Worm (Caenorhabditis elegans) whole organism, L1 larva: Measurements from ENCODE around the gene C54C6.5.
A peak's percentile ranks its signal among the peaks of the same experiment; 100 is the strongest.

Experiments
- C04F5.9 ChIP-seq: sonication (generic microtip); optimal IDR thresholded peaks from 2 replicates; lab custom pipeline; 2016; ENCODE audit warnings: missing genetic modification characterization, missing compliant biosample characterization
- C16A3.4 ChIP-seq: fragments of 150-350 bp; optimal IDR thresholded peaks from 2 replicates; lab custom pipeline; 2014; ENCODE audit warnings: missing biosample characterization, missing genetic modification characterization
- C34B4.2 ChIP-seq: sonication (generic microtip); optimal IDR thresholded peaks from 2 replicates; lab custom pipeline; 2017; ENCODE audit warnings: mild to moderate bottlenecking, missing genetic modification characterization, missing compliant biosample characterization
- F16B12.6 ChIP-seq: fragments of 150-350 bp; optimal IDR thresholded peaks from 2 replicates; lab custom pipeline; 2014; ENCODE audit warnings: missing biosample characterization, missing genetic modification characterization
- Y116A8C.19 ChIP-seq: sonication (generic microtip); optimal IDR thresholded peaks from 2 replicates; lab custom pipeline; 2016; ENCODE audit warnings: missing compliant biosample characterization, missing genetic modification characterization, borderline replicate concordance
- aha-1 ChIP-seq: fragments of 150-350 bp; optimal IDR thresholded peaks from 2 replicates; lab custom pipeline; 2014; ENCODE audit warnings: missing biosample characterization, missing genetic modification characterization
- ama-1 ChIP-seq: fragments of 150-350 bp; optimal IDR thresholded peaks from 2 replicates; lab custom pipeline; 2014
- blmp-1 ChIP-seq: fragments of 150-350 bp; optimal IDR thresholded peaks from 2 replicates; lab custom pipeline; 2014; ENCODE audit warnings: missing biosample characterization, missing genetic modification characterization
- ceh-63 ChIP-seq: fragments of 200-800 bp; sonication (Bioruptor generic); optimal IDR thresholded peaks from 2 replicates; lab custom pipeline; 2018; ENCODE audit warnings: mild to moderate bottlenecking, missing genetic modification characterization, missing compliant biosample characterization
- ceh-88 ChIP-seq: fragments of 200-800 bp; sonication (Bioruptor generic); IDR thresholded peaks from 2 replicates; pipeline ENCODE4 v1.3.6; 2022; ENCODE audit warnings: missing genetic modification characterization, missing compliant biosample characterization
- ceh-90 ChIP-seq: sonication (generic microtip); optimal IDR thresholded peaks from 2 replicates; lab custom pipeline; 2016; ENCODE audit warnings: missing genetic modification characterization, missing compliant biosample characterization
- ces-1 ChIP-seq: fragments of 150-350 bp; optimal IDR thresholded peaks from 2 replicates; lab custom pipeline; 2014; ENCODE audit warnings: missing biosample characterization, missing genetic modification reagents, missing genetic modification characterization
- efl-1 ChIP-seq, 4 experiments: fragments of 150-350 bp; optimal IDR thresholded peaks in 3 of 4; peaks in 1 of 4; 1 replicate in 1 of 4; 2 replicates in 3 of 4; lab custom pipeline; 2014; ENCODE audit warnings: missing biosample characterization in 2 of 4, missing genetic modification characterization in 2 of 4, missing genetic modification reagents in 2 of 4
- efl-3 ChIP-seq: fragments of 200-800 bp; sonication (Bioruptor generic); optimal IDR thresholded peaks from 2 replicates; lab custom pipeline; 2018; ENCODE audit warnings: mild to moderate bottlenecking, missing genetic modification characterization, missing compliant biosample characterization
- egl-13 ChIP-seq: sonication (generic microtip); optimal IDR thresholded peaks from 2 replicates; lab custom pipeline; 2016; ENCODE audit warnings: missing genotype, missing genetic modification reagents, missing genetic modification characterization, missing compliant biosample characterization
- egl-27 ChIP-seq, 2 experiments: fragments of 150-350 bp in 1 of 2; sonication (generic microtip); optimal IDR thresholded peaks; 3 replicates each; lab custom pipeline; 2017 to 2018; ENCODE audit warnings: missing biosample characterization in 2 of 2, missing genetic modification characterization in 2 of 2, missing genetic modification reagents in 2 of 2
- elt-2 ChIP-seq: sonication (generic microtip); optimal IDR thresholded peaks from 2 replicates; lab custom pipeline; 2016; ENCODE audit warnings: missing genetic modification characterization, mild to moderate bottlenecking, inconsistent platforms, missing compliant biosample characterization, missing genetic modification reagents
- ets-5 ChIP-seq: fragments of 200-800 bp; sonication (Bioruptor generic); IDR thresholded peaks from 2 replicates; pipeline ENCODE4 v1.3.6; 2022; ENCODE audit warnings: missing genetic modification characterization, missing compliant biosample characterization
- fkh-10 ChIP-seq: sonication (generic microtip); optimal IDR thresholded peaks from 2 replicates; lab custom pipeline; 2017; ENCODE audit warnings: missing biosample characterization, missing genetic modification reagents, missing genetic modification characterization
- fkh-4 ChIP-seq: sonication (generic microtip); optimal IDR thresholded peaks from 2 replicates; lab custom pipeline; 2016; ENCODE audit warnings: missing compliant biosample characterization, missing genetic modification characterization, borderline replicate concordance
- fos-1 ChIP-seq: fragments of 150-350 bp; optimal IDR thresholded peaks from 2 replicates; lab custom pipeline; 2014; ENCODE audit warnings: missing biosample characterization, missing genetic modification characterization
- grh-1 ChIP-seq: fragments of 200-800 bp; sonication (Bioruptor generic); IDR thresholded peaks from 2 replicates; pipeline ENCODE4 v1.3.6; 2022; ENCODE audit warnings: missing genetic modification reagents, missing genetic modification characterization, missing compliant biosample characterization
- lin-14 ChIP-seq: fragments of 200-800 bp; sonication (Bioruptor generic); optimal IDR thresholded peaks from 2 replicates; lab custom pipeline; 2018; ENCODE audit warnings: mild to moderate bottlenecking, missing genetic modification characterization, moderate library complexity, missing compliant biosample characterization
- lin-15B ChIP-seq: fragments of 150-350 bp; sonication (generic microtip); optimal IDR thresholded peaks from 3 replicates; lab custom pipeline; 2014; ENCODE audit warnings: missing biosample characterization, missing genetic modification characterization
- lin-35 ChIP-seq, 2 experiments: fragments of 150-350 bp; optimal IDR thresholded peaks; 2 replicates each; lab custom pipeline; 2014; ENCODE audit warnings: missing biosample characterization in 2 of 2, missing genetic modification characterization in 2 of 2, missing genetic modification reagents in 2 of 2
- lin-39 ChIP-seq: fragments of 150-350 bp; optimal IDR thresholded peaks from 2 replicates; lab custom pipeline; 2014; ENCODE audit warnings: missing biosample characterization, missing genetic modification reagents, missing genetic modification characterization
- lir-3 ChIP-seq: sonication (generic microtip); optimal IDR thresholded peaks from 2 replicates; lab custom pipeline; 2016; ENCODE audit warnings: mild to moderate bottlenecking, missing genetic modification characterization, moderate library complexity, missing compliant biosample characterization; ENCODE audit not compliant: poor library complexity
- lsy-2 ChIP-seq, 2 experiments: fragments of 150-350 bp; optimal IDR thresholded peaks; 2 replicates each; lab custom pipeline; 2014; ENCODE audit warnings: missing biosample characterization in 2 of 2, missing genetic modification characterization in 2 of 2
- mdl-1 ChIP-seq, 2 experiments: fragments of 150-350 bp; optimal IDR thresholded peaks; 2 replicates each; lab custom pipeline; 2014 to 2017; ENCODE audit warnings: missing biosample characterization in 2 of 2, missing genetic modification characterization in 2 of 2, inconsistent platforms in 1 of 2
- nhr-11 ChIP-seq: fragments of 150-350 bp; optimal IDR thresholded peaks from 2 replicates; lab custom pipeline; 2014; ENCODE audit warnings: missing biosample characterization, missing genetic modification characterization
- nhr-12 ChIP-seq: sonication (generic microtip); optimal IDR thresholded peaks from 2 replicates; lab custom pipeline; 2017; ENCODE audit warnings: missing biosample characterization, missing genetic modification characterization
- nhr-19 ChIP-seq: fragments of 200-800 bp; sonication (Bioruptor generic); conservative IDR thresholded peaks from 2 replicates; pipeline ENCODE4 v1.3.6; 2022; ENCODE audit warnings: missing genetic modification characterization, missing compliant biosample characterization
- nhr-20 ChIP-seq: sonication (generic microtip); optimal IDR thresholded peaks from 2 replicates; lab custom pipeline; 2016; ENCODE audit warnings: mild to moderate bottlenecking, missing genetic modification characterization, missing compliant biosample characterization
- nhr-28 ChIP-seq: fragments of 150-350 bp; optimal IDR thresholded peaks from 2 replicates; lab custom pipeline; 2014; ENCODE audit warnings: missing biosample characterization, missing genetic modification characterization
- nhr-47 ChIP-seq: sonication (generic microtip); optimal IDR thresholded peaks from 2 replicates; lab custom pipeline; 2016; ENCODE audit warnings: mild to moderate bottlenecking, missing genetic modification characterization, moderate library complexity, missing compliant biosample characterization
- nhr-71 ChIP-seq: sonication (generic microtip); optimal IDR thresholded peaks from 2 replicates; lab custom pipeline; 2016; ENCODE audit warnings: mild to moderate bottlenecking, missing genetic modification characterization, moderate library complexity, missing compliant biosample characterization
- nhr-76 ChIP-seq: sonication (generic microtip); optimal IDR thresholded peaks from 2 replicates; lab custom pipeline; 2017; ENCODE audit warnings: missing biosample characterization, missing genetic modification characterization
- nhr-77 ChIP-seq: fragments of 150-350 bp; optimal IDR thresholded peaks from 2 replicates; lab custom pipeline; 2014; ENCODE audit warnings: missing biosample characterization, missing genetic modification characterization
- nhr-84 ChIP-seq: sonication (generic microtip); optimal IDR thresholded peaks from 2 replicates; lab custom pipeline; 2017; ENCODE audit warnings: missing biosample characterization, missing genetic modification characterization
- nhr-85 ChIP-seq: sonication (generic microtip); peaks from one replicate; lab custom pipeline; 2016; ENCODE audit warnings: missing genetic modification characterization, inconsistent platforms, missing compliant biosample characterization
- nhr-90 ChIP-seq: sonication (generic microtip); optimal IDR thresholded peaks from 2 replicates; lab custom pipeline; 2016; ENCODE audit warnings: mild to moderate bottlenecking, missing genetic modification characterization, missing compliant biosample characterization; ENCODE audit not compliant: poor library complexity
- pag-3 ChIP-seq: sonication (generic microtip); optimal IDR thresholded peaks from 2 replicates; lab custom pipeline; 2017; ENCODE audit warnings: missing genetic modification characterization, mild to moderate bottlenecking, missing compliant biosample characterization, antibody characterized with exemption, borderline replicate concordance; ENCODE audit not compliant: insufficient read depth
- pqm-1 ChIP-seq: sonication (generic microtip); optimal IDR thresholded peaks from 3 replicates; lab custom pipeline; 2017; ENCODE audit warnings: missing biosample characterization, missing genetic modification characterization
- skn-1 ChIP-seq: fragments of 150-350 bp; optimal IDR thresholded peaks from 2 replicates; lab custom pipeline; 2014; ENCODE audit warnings: missing biosample characterization, missing genetic modification characterization
- sox-4 ChIP-seq: sonication (generic microtip); optimal IDR thresholded peaks from 2 replicates; lab custom pipeline; 2016; ENCODE audit warnings: missing genetic modification characterization, missing compliant biosample characterization
- sptf-1 ChIP-seq: fragments of 150-350 bp; optimal IDR thresholded peaks from 2 replicates; lab custom pipeline; 2014; ENCODE audit warnings: missing biosample characterization, missing genetic modification characterization
- swsn-7 ChIP-seq: sonication (generic microtip); optimal IDR thresholded peaks from 2 replicates; lab custom pipeline; 2016; ENCODE audit warnings: missing genetic modification characterization, missing compliant biosample characterization
- tlp-1 ChIP-seq: fragments of 150-350 bp; optimal IDR thresholded peaks from 2 replicates; lab custom pipeline; 2014; ENCODE audit warnings: missing biosample characterization, missing genetic modification characterization
- unc-30 ChIP-seq: sonication (generic microtip); optimal IDR thresholded peaks from 2 replicates; lab custom pipeline; 2017; ENCODE audit warnings: missing biosample characterization, missing genetic modification characterization
- vab-15 ChIP-seq: sonication (generic microtip); optimal IDR thresholded peaks from 2 replicates; lab custom pipeline; 2017; ENCODE audit warnings: missing genotype, mild to moderate bottlenecking, missing genetic modification characterization, missing compliant biosample characterization
- xbp-1 ChIP-seq: sonication (generic microtip); optimal IDR thresholded peaks from 2 replicates; lab custom pipeline; 2016; ENCODE audit warnings: missing genetic modification characterization, missing compliant biosample characterization
- zag-1 ChIP-seq: fragments of 150-350 bp; optimal IDR thresholded peaks from 2 replicates; lab custom pipeline; 2014; ENCODE audit warnings: missing biosample characterization, missing genetic modification characterization
- ztf-11 ChIP-seq, 2 experiments: sonication (generic microtip); optimal IDR thresholded peaks; 2 replicates each; lab custom pipeline; 2016 to 2017; ENCODE audit warnings: missing genetic modification characterization in 2 of 2, missing biosample characterization in 1 of 2, missing compliant biosample characterization in 1 of 2

Gene C54C6.5

DNA sequence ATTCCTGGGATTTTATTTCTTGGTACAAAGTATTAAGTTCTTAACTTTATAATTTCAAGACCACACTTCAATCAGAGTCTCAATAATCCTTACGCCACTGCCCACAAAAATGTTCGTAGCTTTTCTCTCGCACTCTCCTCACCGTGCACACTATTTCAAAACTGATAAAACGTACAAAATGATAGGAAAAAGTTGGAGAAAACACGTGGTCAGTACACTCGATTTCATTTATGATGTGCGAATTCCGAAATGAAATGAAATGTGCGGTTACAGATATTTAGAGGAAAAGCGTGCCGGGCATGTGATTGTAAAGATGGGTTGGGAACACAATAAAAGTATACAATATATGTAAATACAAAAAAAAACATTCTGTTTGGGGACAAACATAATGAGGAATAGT is 29.2 kb downstream of the C54C6.5 start (continued):
- TF ChIP-seq lin-15B (tag; lab: Kevin White, UChicago) (no peak), efl-1 (optimal IDR thresholded peaks at IDR 0.05; lab: Kevin White, UChicago) (no peak), efl-1 (GFP tag; optimal IDR thresholded peaks at IDR 0.05 in 1 of 2; lab: Kevin White, UChicago) (no peak), C04F5.9 (tag; lab: Kevin White, UChicago) (no peak), skn-1 (tag; lab: Kevin White, UChicago) (no peak), swsn-7 (tag; lab: Kevin White, UChicago) (no peak), Y116A8C.19 (tag; lab: Kevin White, UChicago) (no peak), ceh-63 (GFP tag; lab: Kevin White, UChicago) (no peak), nhr-12 (no peak), C34B4.2 (tag; lab: Kevin White, UChicago) (no peak), C16A3.4 (tag; lab: Kevin White, UChicago) (no peak), lsy-2 (tag; optimal IDR thresholded peaks at IDR 0.05; lab: Kevin White, UChicago) (no peak), egl-13 (tag; lab: Kevin White, UChicago) (no peak), ets-5 (GFP tag; lab: Robert Waterston, UW) (no peak), ama-1 (no peak), sptf-1 (no peak), nhr-28 (tag; lab: Kevin White, UChicago) (no peak), egl-27 (tag; optimal IDR thresholded peaks at IDR 0.05; lab: Kevin White, UChicago) (no peak), efl-3 (no peak), zag-1 (no peak), nhr-71 (tag; lab: Kevin White, UChicago) (peak; percentile 27), lin-14 (GFP tag; lab: Kevin White, UChicago) (peak; percentile 10), nhr-47 (tag; lab: Kevin White, UChicago) (no peak), aha-1 (tag; lab: Kevin White, UChicago) (no peak), blmp-1 (tag; lab: Kevin White, UChicago) (peak; percentile 71), tlp-1 (tag; lab: Kevin White, UChicago) (no peak), lir-3 (tag; lab: Kevin White, UChicago) (no peak), xbp-1 (tag; lab: Kevin White, UChicago) (no peak), unc-30 (tag; lab: Kevin White, UChicago) (no peak), nhr-77 (no peak), fkh-4 (no peak), nhr-11 (no peak), mdl-1 (tag; optimal IDR thresholded peaks at IDR 0.05; lab: Kevin White, UChicago) (peak in 1 of 2 experiments; percentile 56), sox-4 (tag; lab: Kevin White, UChicago) (no peak), pag-3 (no peak), ceh-90 (tag; lab: Kevin White, UChicago) (no peak), nhr-90 (tag; lab: Kevin White, UChicago) (peak; percentile 11), elt-2 (tag; lab: Kevin White, UChicago) (peak; percentile 76), lin-39 (no peak), vab-15 (tag; lab: Kevin White, UChicago) (no peak), ceh-88 (no peak), fos-1 (no peak), grh-1 (GFP tag; lab: Robert Waterston, UW) (no peak), ztf-11 (tag; optimal IDR thresholded peaks at IDR 0.05; lab: Kevin White, UChicago) (no peak), nhr-84 (tag; lab: Kevin White, UChicago) (no peak), nhr-20 (tag; lab: Kevin White, UChicago) (peak; percentile 25), F16B12.6 (tag; lab: Kevin White, UChicago) (no peak), lin-35 (GFP tag; optimal IDR thresholded peaks at IDR 0.05; lab: Kevin White, UChicago) (peak in 1 of 2 experiments; percentile 44), fkh-10 (GFP tag; lab: Kevin White, UChicago) (no peak), pqm-1 (no peak), ces-1 (GFP tag; lab: Kevin White, UChicago) (no peak), nhr-19 (GFP tag; lab: Robert Waterston, UW) (no peak), nhr-85 (tag; lab: Kevin White, UChicago) (no peak), nhr-76 (no peak)
- TF ChIP-seq, all 84 proteins: peak for 9
